Fruit fly (Drosophila melanogaster) whole organism, embryonic: ENCODE data around the gene CG42512.

Experiments
- CG10654 ChIP-seq: fragments of 200-800 bp; sonication (Bioruptor generic); optimal IDR thresholded peaks from 2 replicates; lab custom pipeline; 2016; ENCODE audit warnings: missing biosample characterization, missing genetic modification characterization
- CG13424 ChIP-seq: fragments of 200-800 bp; sonication (Bioruptor generic); optimal IDR thresholded peaks from 2 replicates; lab custom pipeline; 2019; ENCODE audit warnings: missing biosample characterization, mild to moderate bottlenecking, missing genetic modification characterization, moderate library complexity
- CG15269 ChIP-seq: fragments of 200-800 bp; sonication (Bioruptor generic); optimal IDR thresholded peaks from 2 replicates; lab custom pipeline; 2018; ENCODE audit warnings: missing biosample characterization, mild to moderate bottlenecking, missing genetic modification characterization, moderate library complexity
- CG18599 ChIP-seq: fragments of 200-800 bp; sonication (Bioruptor generic); optimal IDR thresholded peaks from 3 replicates; lab custom pipeline; 2017; ENCODE audit warnings: missing biosample characterization, missing genetic modification characterization, mild to moderate bottlenecking, moderate library complexity, missing genetic modification reagents
- CG2120 ChIP-seq: fragments of 200-800 bp; sonication (Bioruptor generic); optimal IDR thresholded peaks from 3 replicates; lab custom pipeline; 2016; ENCODE audit warnings: missing biosample characterization, missing genetic modification characterization
- CG31441 ChIP-seq: fragments of 200-800 bp; sonication (Bioruptor generic); IDR thresholded peaks from 2 replicates; pipeline ENCODE4 v1.3.6; 2022; ENCODE audit warnings: missing biosample characterization, missing genetic modification characterization
- CG3847 ChIP-seq: fragments of 200-800 bp; sonication (Bioruptor generic); IDR thresholded peaks from 2 replicates; pipeline ENCODE4 v1.3.6; 2022; ENCODE audit warnings: missing biosample characterization, missing genetic modification characterization
- CG6689 ChIP-seq: fragments of 200-800 bp; sonication (Bioruptor generic); IDR thresholded peaks from 2 replicates; pipeline ENCODE4 v1.3.6; 2022; ENCODE audit warnings: missing biosample characterization, missing genetic modification characterization
- CG7556 ChIP-seq: fragments of 200-800 bp; sonication (Bioruptor generic); optimal IDR thresholded peaks from 2 replicates; lab custom pipeline; 2017; ENCODE audit warnings: missing biosample characterization, mild to moderate bottlenecking, missing genetic modification characterization
- CG7839 ChIP-seq: fragments of 200-800 bp; sonication (Bioruptor generic); optimal IDR thresholded peaks from 3 replicates; lab custom pipeline; 2018; ENCODE audit warnings: missing biosample characterization, mild to moderate bottlenecking, missing genetic modification characterization, moderate library complexity
- CG8388 ChIP-seq: fragments of 200-800 bp; sonication (Bioruptor generic); optimal IDR thresholded peaks from 2 replicates; lab custom pipeline; 2019; ENCODE audit warnings: missing biosample characterization, mild to moderate bottlenecking, missing genetic modification characterization, moderate library complexity
- CG8924 ChIP-seq: fragments of 200-800 bp; optimal IDR thresholded peaks from 3 replicates; lab custom pipeline; 2019; ENCODE audit warnings: missing biosample characterization, mild to moderate bottlenecking, missing genetic modification characterization, moderate library complexity
- CG9727 ChIP-seq: fragments of 200-800 bp; sonication (Bioruptor generic); optimal IDR thresholded peaks from 3 replicates; lab custom pipeline; 2017; ENCODE audit warnings: missing biosample characterization, mild to moderate bottlenecking, missing genetic modification characterization
- CG9817 ChIP-seq: fragments of 200-800 bp; sonication (Bioruptor generic); optimal IDR thresholded peaks from 2 replicates; lab custom pipeline; 2018; ENCODE audit warnings: missing biosample characterization, mild to moderate bottlenecking, missing genetic modification characterization, moderate library complexity
- CoRest ChIP-seq: fragments of 200-800 bp; sonication (Bioruptor generic); optimal IDR thresholded peaks from 3 replicates; lab custom pipeline; 2018; ENCODE audit warnings: missing biosample characterization, mild to moderate bottlenecking, missing genetic modification characterization, moderate library complexity
- Dek ChIP-seq: fragments of 200-800 bp; sonication (Bioruptor generic); optimal IDR thresholded peaks from 3 replicates; lab custom pipeline; 2019; ENCODE audit warnings: missing biosample characterization, mild to moderate bottlenecking, missing genetic modification characterization, moderate library complexity
- Eip74EF ChIP-seq, 2 experiments: fragments of 200-800 bp in 1 of 2; fragments of >200 bp in 1 of 2; sonication (Bioruptor generic) in 1 of 2; optimal IDR thresholded peaks; 2 replicates each; lab custom pipeline; 2017 to 2019; ENCODE audit warnings: missing biosample characterization in 2 of 2, missing genetic modification characterization in 2 of 2, mild to moderate bottlenecking in 1 of 2, moderate library complexity in 1 of 2
- Ets65A ChIP-seq: fragments of 200-800 bp; sonication (Bioruptor generic); peaks from one replicate; lab custom pipeline; 2016; ENCODE audit warnings: missing biosample characterization, missing genetic modification characterization
- HLH3B ChIP-seq: fragments of 200-800 bp; sonication (Bioruptor generic); IDR thresholded peaks from 2 replicates; pipeline ENCODE4 v1.3.6; 2022; ENCODE audit warnings: missing biosample characterization, missing genetic modification characterization
- HmgZ ChIP-seq: fragments of 200-800 bp; sonication (Bioruptor generic); optimal IDR thresholded peaks from 2 replicates; lab custom pipeline; 2018; ENCODE audit warnings: missing biosample characterization, mild to moderate bottlenecking, missing genetic modification characterization
- Hmr ChIP-seq: fragments of 200-800 bp; sonication (Bioruptor generic); optimal IDR thresholded peaks from 3 replicates; lab custom pipeline; 2017; ENCODE audit warnings: mild to moderate bottlenecking, missing biosample characterization, missing genetic modification reagents, missing genetic modification characterization
- Hr51 ChIP-seq, 2 experiments: fragments of 200-800 bp; sonication (Bioruptor generic); optimal IDR thresholded peaks; 2 replicates in 1 of 2; 3 replicates in 1 of 2; lab custom pipeline; 2016 to 2018; ENCODE audit warnings: missing biosample characterization in 2 of 2, missing genetic modification characterization in 2 of 2, mild to moderate bottlenecking in 1 of 2, moderate library complexity in 1 of 2
- Hr78 ChIP-seq, 2 experiments: fragments of 200-800 bp in 1 of 2; fragments of >200 bp in 1 of 2; sonication (Bioruptor generic) in 1 of 2; optimal IDR thresholded peaks; 2 replicates each; lab custom pipeline; 2017 to 2019; ENCODE audit warnings: missing biosample characterization in 2 of 2, missing genetic modification characterization in 2 of 2, mild to moderate bottlenecking in 1 of 2, moderate library complexity in 1 of 2
- Myb ChIP-seq: fragments of 200-800 bp; sonication (Bioruptor generic); optimal IDR thresholded peaks from 2 replicates; lab custom pipeline; 2016; ENCODE audit warnings: missing biosample characterization, missing genetic modification characterization
- PHDP ChIP-seq: fragments of 200-800 bp; sonication (Bioruptor generic); optimal IDR thresholded peaks from 3 replicates; lab custom pipeline; 2018; ENCODE audit warnings: missing biosample characterization, mild to moderate bottlenecking, missing genetic modification characterization, moderate library complexity
- Sox102F ChIP-seq: fragments of 200-800 bp; sonication (Bioruptor generic); optimal IDR thresholded peaks from 2 replicates; lab custom pipeline; 2018; ENCODE audit warnings: missing biosample characterization, mild to moderate bottlenecking, missing genetic modification characterization, moderate library complexity
- Ssrp ChIP-seq: fragments of 200-800 bp; sonication (Bioruptor generic); optimal IDR thresholded peaks from 2 replicates; lab custom pipeline; 2018; ENCODE audit warnings: missing biosample characterization, mild to moderate bottlenecking, missing genetic modification characterization, moderate library complexity
- abd-A ChIP-seq: fragments of 200-800 bp; sonication (Bioruptor generic); optimal IDR thresholded peaks from 3 replicates; lab custom pipeline; 2019; ENCODE audit warnings: missing biosample characterization, mild to moderate bottlenecking, missing genetic modification characterization, moderate library complexity
- ato ChIP-seq: fragments of 200-800 bp; sonication (Bioruptor generic); IDR thresholded peaks from 2 replicates; pipeline ENCODE4 v1.3.6; 2022; ENCODE audit warnings: missing biosample characterization, missing genetic modification characterization; ENCODE audit not compliant: partially characterized antibody
- cas ChIP-seq: fragments of 200-800 bp; sonication (Bioruptor generic); IDR thresholded peaks from 2 replicates; pipeline ENCODE4 v1.3.6; 2022; ENCODE audit warnings: missing biosample characterization, missing genetic modification characterization
- chinmo ChIP-seq: fragments of 200-800 bp; sonication (Bioruptor generic); IDR thresholded peaks from 4 replicates; pipeline ENCODE4 v1.3.6; 2022; ENCODE audit warnings: missing biosample characterization, missing genetic modification characterization; ENCODE audit not compliant: partially characterized antibody
- dmrt99B ChIP-seq: fragments of 200-800 bp; sonication (Bioruptor generic); optimal IDR thresholded peaks from 2 replicates; lab custom pipeline; 2018; ENCODE audit warnings: missing biosample characterization, mild to moderate bottlenecking, missing genetic modification characterization, moderate library complexity
- gem ChIP-seq: fragments of 200-800 bp; sonication (Bioruptor generic); optimal IDR thresholded peaks from 2 replicates; lab custom pipeline; 2019; ENCODE audit warnings: missing biosample characterization, mild to moderate bottlenecking, missing genetic modification characterization, moderate library complexity
- grau ChIP-seq: fragments of 200-800 bp; optimal IDR thresholded peaks from 3 replicates; lab custom pipeline; 2019; ENCODE audit warnings: missing biosample characterization, mild to moderate bottlenecking, missing genetic modification characterization, moderate library complexity
- nmo ChIP-seq: fragments of 200-800 bp; sonication (Bioruptor generic); optimal IDR thresholded peaks from 2 replicates; lab custom pipeline; 2018; ENCODE audit warnings: missing biosample characterization, mild to moderate bottlenecking, missing genetic modification characterization, moderate library complexity
- pfk ChIP-seq: fragments of 200-800 bp; sonication (Bioruptor generic); optimal IDR thresholded peaks from 2 replicates; lab custom pipeline; 2018; ENCODE audit warnings: missing biosample characterization, mild to moderate bottlenecking, missing genetic modification characterization, moderate library complexity
- pum ChIP-seq: fragments of 200-800 bp; sonication (Bioruptor generic); optimal IDR thresholded peaks from 2 replicates; lab custom pipeline; 2016; ENCODE audit warnings: missing biosample characterization, missing genetic modification characterization
- sens ChIP-seq: fragments of 200-800 bp; sonication (Bioruptor generic); peaks from one replicate; lab custom pipeline; 2016; ENCODE audit warnings: missing biosample characterization, missing genetic modification characterization
- sug ChIP-seq: fragments of 200-800 bp; optimal IDR thresholded peaks from 2 replicates; lab custom pipeline; 2019; ENCODE audit warnings: missing biosample characterization, mild to moderate bottlenecking, missing genetic modification characterization, moderate library complexity

CG42512 gene

DNA sequence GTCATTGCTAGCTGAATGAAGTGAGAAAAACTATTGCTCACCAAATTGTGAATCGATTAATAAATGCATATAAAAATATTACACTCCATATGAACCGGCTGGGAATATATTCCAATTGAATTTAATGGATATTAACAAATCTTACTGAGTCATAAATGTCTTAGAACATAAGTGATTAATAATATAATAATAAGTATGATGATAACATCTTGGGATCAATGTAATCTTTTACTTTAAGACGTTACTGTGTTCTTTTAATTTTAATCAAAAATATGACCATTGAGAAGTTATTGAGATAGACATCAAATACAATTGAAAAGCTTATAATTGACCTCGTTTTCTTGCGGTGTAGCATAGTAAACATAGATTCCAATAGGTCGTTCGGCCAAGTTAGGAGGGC, 41.1 kb downstream of the CG42512 start (continued):
- TF ChIP-seq Hr78 (GFP tag; optimal IDR thresholded peaks at IDR 0.05; lab: Kevin White, UChicago) (peak in 1 of 2 experiments; percentile 57), PHDP (peak; percentile 12), HLH3B (GFP tag; lab: Robert Waterston, UW) (no peak), gem (tag; lab: Kevin White, UChicago) (peak; percentile 64), CG9727 (GFP tag; lab: Kevin White, UChicago) (peak; percentile 20), CG18599 (GFP tag; lab: Kevin White, UChicago) (peak; percentile 1), CoRest (tag; lab: Kevin White, UChicago) (peak; percentile 52), CG10654 (no peak), Hr51 (GFP tag; optimal IDR thresholded peaks at IDR 0.05; lab: Kevin White, UChicago) (peak in 1 of 2 experiments; percentile 59), pum (no peak), CG9817 (tag; lab: Kevin White, UChicago) (peak; percentile 35), grau (tag; lab: Kevin White, UChicago) (peak; percentile 55), HmgZ (peak; percentile 3), Dek (tag; lab: Kevin White, UChicago) (peak; percentile 18), CG7556 (GFP tag; lab: Kevin White, UChicago) (peak; percentile 58), sug (tag; lab: Kevin White, UChicago) (peak; percentile 23), pfk (no peak), Ssrp (peak; percentile 17), ato (GFP tag; lab: Robert Waterston, UW) (no peak), nmo (peak; percentile 29), CG7839 (peak; percentile 51), CG6689 (0 out of 2 replicates have a peak, but pooled peaks have one; percentile 8), CG15269 (peak; percentile 54), CG2120 (GFP tag; lab: Kevin White, UChicago) (peak; percentile 37), Ets65A (peak; percentile 52), CG8924 (peak; percentile 20), dmrt99B (tag; lab: Kevin White, UChicago) (peak; percentile 49), Myb (GFP tag; lab: Kevin White, UChicago) (no peak), abd-A (no peak), Sox102F (peak; percentile 44), CG3847 (GFP tag; lab: Robert Waterston, UW) (0 out of 2 replicates have a peak, but pooled peaks have one; percentile 6), Hmr (GFP tag; lab: Kevin White, UChicago) (peak; percentile 48), CG13424 (tag; lab: Kevin White, UChicago) (peak; percentile 47), cas (GFP tag; lab: Robert Waterston, UW) (no peak), CG8388 (GFP tag; lab: Kevin White, UChicago) (peak; percentile 13), chinmo (GFP tag; lab: Robert Waterston, UW) (no peak), CG31441 (GFP tag; lab: Robert Waterston, UW) (peak; percentile 37; the same call in 1 of the 2 replicates), Eip74EF (GFP tag; optimal IDR thresholded peaks at IDR 0.05; lab: Kevin White, UChicago) (peak in 1 of 2 experiments; percentile 25), sens (GFP tag; lab: Kevin White, UChicago) (no peak)
- TF ChIP-seq, all 482 proteins: peak for 39
